Fruit fly (Drosophila melanogaster): ENCODE data around the gene Mi-2.

Mi-2 gene

DNA sequence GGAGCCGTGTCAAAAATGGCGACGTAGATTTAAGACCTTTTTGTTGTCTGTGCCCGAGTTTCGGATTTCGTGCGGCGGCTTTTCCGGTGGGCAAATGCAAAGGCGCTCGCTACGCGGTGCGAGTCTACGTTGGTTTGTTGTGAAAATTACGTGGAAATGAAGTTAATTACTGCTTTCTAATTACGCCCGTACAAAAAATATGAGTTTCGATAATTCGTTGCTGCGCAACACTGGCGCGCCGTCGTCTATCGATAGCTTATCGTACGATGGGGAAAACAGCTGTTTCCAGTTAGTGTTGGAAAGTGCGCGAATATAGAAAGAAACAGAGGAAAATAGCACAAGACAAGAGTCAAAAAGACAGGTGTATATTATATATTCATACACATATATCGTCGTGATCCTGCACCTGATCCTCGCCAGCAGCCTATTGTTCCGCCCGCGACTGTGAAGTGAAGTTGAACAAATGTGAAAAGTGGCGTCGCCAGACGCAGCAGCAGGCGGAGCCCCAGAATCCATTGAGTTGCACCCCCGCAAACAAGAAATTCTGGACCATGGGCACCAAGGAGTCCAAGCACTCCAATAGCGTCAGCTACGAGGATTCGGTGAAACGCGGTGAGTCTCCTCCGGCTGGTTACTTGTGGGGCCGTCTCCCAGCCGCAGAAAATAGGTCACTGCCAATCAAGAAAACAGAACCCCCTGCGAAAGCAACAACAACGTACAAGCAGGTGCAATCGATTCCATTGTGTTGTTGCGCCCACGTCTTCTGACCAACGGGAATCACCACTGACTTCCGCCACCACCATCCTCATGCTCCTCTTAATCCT, 39.0 kb downstream of the Mi-2 start, which contains the start of the genes Rab8 and Usp32 (continued):
- TF ChIP-seq hkb (optimal IDR thresholded peaks at IDR 0.05) (no peak), hkb (GFP tag; IDR thresholded peaks at IDR 0.05) (no peak), CG10366 (GFP tag; IDR thresholded peaks at IDR 0.05) (peak; percentile 14; the same call in 1 of the 2 replicates), Sry-β (GFP tag; optimal IDR thresholded peaks at IDR 0.05) (peak; percentile 23), Blimp-1 (GFP tag; optimal IDR thresholded peaks at IDR 0.05) (no peak), pita (GFP tag; optimal IDR thresholded peaks at IDR 0.05) (no peak), tx (GFP tag; optimal IDR thresholded peaks at IDR 0.05) (peak; percentile 56), CG17829 (tag; optimal IDR thresholded peaks at IDR 0.05) (peak; percentile 48), otp (GFP tag; IDR thresholded peaks at IDR 0.05) (0 out of 3 replicates have a peak, but pooled peaks have one; percentile 38), CG31365 (tag; optimal IDR thresholded peaks at IDR 0.05) (peak; percentile 21), CG7963 (GFP tag; IDR thresholded peaks at IDR 0.05; ENCODE audit: partially characterized antibody) (peak; percentile 83), Hey (tag; optimal IDR thresholded peaks at IDR 0.05) (peak; percentile 50), CG2889 (GFP tag; IDR thresholded peaks at IDR 0.05) (no peak), CG31441 (GFP tag; IDR thresholded peaks at IDR 0.05) (peak; percentile 54; the same call in 1 of the 2 replicates), dati (GFP tag; IDR thresholded peaks at IDR 0.05) (no peak), fd64A (GFP tag; optimal IDR thresholded peaks at IDR 0.05) (peak; percentile 31), CG8944 (GFP tag; optimal IDR thresholded peaks at IDR 0.05) (peak; percentile 57), gce (GFP tag; IDR thresholded peaks at IDR 0.05) (no peak), CG1602 (GFP tag; optimal IDR thresholded peaks at IDR 0.05) (peak; percentile 20), pum (GFP tag; optimal IDR thresholded peaks at IDR 0.05) (peak; percentile 19), Dp (GFP tag; optimal IDR thresholded peaks at IDR 0.05) (peak; percentile 43), br (optimal IDR thresholded peaks at IDR 0.05) (no peak), sens (GFP tag) (peak; percentile 78), scrt (GFP tag; optimal IDR thresholded peaks at IDR 0.05) (peak; percentile 62), CG15514 (GFP tag; optimal IDR thresholded peaks at IDR 0.05) (peak; percentile 86), Drgx (GFP tag; IDR thresholded peaks at IDR 0.05) (no peak), lola (GFP tag; optimal IDR thresholded peaks at IDR 0.05) (peak in 1 of 3 experiments; percentile 4), CG33557 (GFP tag; optimal IDR thresholded peaks at IDR 0.05) (peak; percentile 50), crol (GFP tag; IDR thresholded peaks at IDR 0.05) (no peak), insv (GFP tag; optimal IDR thresholded peaks at IDR 0.05) (peak in 1 of 2 experiments; percentile 63), ara (GFP tag; IDR thresholded peaks at IDR 0.05) (peak; percentile 36; the same call in 1 of the 2 replicates), Hmx (GFP tag; optimal IDR thresholded peaks at IDR 0.05) (no peak), Ptx1 (GFP tag; IDR thresholded peaks at IDR 0.05) (no peak; the same call in 1 of the 2 replicates), CG11504 (tag; optimal IDR thresholded peaks at IDR 0.05) (no peak), CG12659 (GFP tag; optimal IDR thresholded peaks at IDR 0.05) (peak; percentile 92), HmgD (GFP tag; optimal IDR thresholded peaks at IDR 0.05) (peak; percentile 73), dysf (GFP tag; IDR thresholded peaks at IDR 0.05) (no peak), ac (GFP tag; optimal IDR thresholded peaks at IDR 0.05) (peak; percentile 5), D19B (GFP tag; optimal IDR thresholded peaks at IDR 0.05) (no peak), Dek (tag; optimal IDR thresholded peaks at IDR 0.05) (peak; percentile 30), NC2β (GFP tag; optimal IDR thresholded peaks at IDR 0.05) (peak; percentile 32), kah (GFP tag; optimal IDR thresholded peaks at IDR 0.05) (peak; percentile 8), tup (GFP tag; optimal IDR thresholded peaks at IDR 0.05) (peak; percentile 38), knrl (GFP tag; IDR thresholded peaks at IDR 0.05; ENCODE audit: partially characterized antibody) (peak; percentile 84), p53 (GFP tag; optimal IDR thresholded peaks at IDR 0.05) (peak; percentile 64), CG16779 (GFP tag; IDR thresholded peaks at IDR 0.05) (no peak), CoRest (tag; optimal IDR thresholded peaks at IDR 0.05) (no peak), tll (GFP tag; optimal IDR thresholded peaks at IDR 0.05) (peak in 1 of 2 experiments; percentile 82), ap (GFP tag; IDR thresholded peaks at IDR 0.05) (no peak)

Data from whole organism, embryonic.